Fruit fly (Drosophila melanogaster): ENCODE data around the gene Uros2.

The Uros2 gene

DNA sequence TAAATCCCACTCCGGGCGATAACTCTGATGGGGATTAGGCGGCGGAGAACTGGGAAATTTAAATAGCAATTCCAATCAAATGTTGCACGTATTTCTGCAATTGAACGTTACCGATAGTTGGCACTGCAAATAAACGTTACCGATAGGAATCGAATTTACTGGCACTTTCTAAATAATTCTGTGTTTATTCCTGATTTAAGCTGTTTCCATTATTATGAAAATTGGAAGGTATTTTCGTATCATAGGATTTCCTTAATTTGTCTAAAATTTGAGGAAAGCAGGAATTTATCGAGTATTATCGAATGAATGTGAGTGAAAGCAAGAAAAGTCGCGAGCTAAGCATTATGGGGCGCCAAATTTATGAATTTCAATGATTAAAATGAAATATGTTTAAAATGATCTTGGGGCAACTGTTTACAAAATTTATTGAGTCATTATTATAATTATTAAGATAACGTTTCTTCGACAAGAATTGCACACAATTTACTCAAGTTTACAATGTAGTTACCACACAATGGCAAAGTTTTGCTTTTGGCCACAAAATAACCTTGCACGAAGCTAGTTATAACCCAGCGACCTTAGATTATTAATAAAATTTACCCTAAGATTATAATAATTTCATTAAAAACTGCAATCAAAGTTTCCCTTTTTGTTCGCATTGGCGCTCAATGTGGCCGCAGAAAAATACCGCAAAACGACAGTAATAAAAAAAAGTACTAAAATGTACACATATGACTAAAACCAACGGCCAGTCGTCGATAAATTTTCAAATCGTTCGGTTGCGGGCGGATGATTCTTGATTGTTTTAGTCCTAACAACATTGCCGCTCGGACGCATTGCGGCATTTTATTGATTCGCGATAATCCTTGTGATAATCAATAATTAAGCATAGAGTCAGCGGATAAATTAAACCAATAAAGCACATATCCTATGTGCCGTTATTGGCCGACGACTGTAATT lies 15.5 kb downstream of the Uros2 start, which contains the start of gene alpha-Man-IIb (continued):
- TF ChIP-seq CG12299 (tag; optimal IDR thresholded peaks at IDR 0.05) = peak; percentile 52
- no peak for TF ChIP-seq sc (optimal IDR thresholded peaks at IDR 0.05)
- TF ChIP-seq sc (GFP tag; optimal IDR thresholded peaks at IDR 0.05) = no peak
- peak; percentile 15; the same call in 1 of the 3 replicates for TF ChIP-seq row (GFP tag; IDR thresholded peaks at IDR 0.05)
- no peak for TF ChIP-seq Adf1 (GFP tag; IDR thresholded peaks at IDR 0.05)
- TF ChIP-seq gem (tag; optimal IDR thresholded peaks at IDR 0.05) = no peak
- peak; percentile 13 for TF ChIP-seq HHEX (GFP tag; optimal IDR thresholded peaks at IDR 0.05)
- TF ChIP-seq Max (GFP tag; optimal IDR thresholded peaks at IDR 0.05) = peak; percentile 40
- no peak for TF ChIP-seq gro (GFP tag; optimal IDR thresholded peaks at IDR 0.05)
- peak; percentile 83; the same call in 2 of the 3 replicates for TF ChIP-seq knrl (GFP tag; IDR thresholded peaks at IDR 0.05; ENCODE audit: partially characterized antibody)
- peak; percentile 85 for TF ChIP-seq Ets65A (GFP tag)
- no peak for TF ChIP-seq ind (GFP tag; optimal IDR thresholded peaks at IDR 0.05)
- no peak for TF ChIP-seq CG1602 (GFP tag; optimal IDR thresholded peaks at IDR 0.05)
- TF ChIP-seq CTCF (GFP tag; optimal IDR thresholded peaks at IDR 0.05) = peak; percentile 96
- TF ChIP-seq sug (tag; optimal IDR thresholded peaks at IDR 0.05) = peak; percentile 25
- TF ChIP-seq Dip3 (GFP tag; optimal IDR thresholded peaks at IDR 0.05) = no peak
- no peak for TF ChIP-seq grn (GFP tag; optimal IDR thresholded peaks at IDR 0.05)
- TF ChIP-seq Gsc (GFP tag; IDR thresholded peaks at IDR 0.05) = no peak
- 0 out of 2 replicates have a peak, but pooled peaks have one; percentile 13 for TF ChIP-seq ssp (GFP tag; IDR thresholded peaks at IDR 0.05)
- TF ChIP-seq Opbp (GFP tag; IDR thresholded peaks at IDR 0.05; ENCODE audit: partially characterized antibody) = peak; percentile 64; the same call in 2 of the 3 replicates
- TF ChIP-seq dan (GFP tag; IDR thresholded peaks at IDR 0.05) = no peak
- TF ChIP-seq CG10462 (GFP tag; optimal IDR thresholded peaks at IDR 0.05) = no peak
- no peak for TF ChIP-seq CG12219 (GFP tag; optimal IDR thresholded peaks at IDR 0.05)
- TF ChIP-seq CG6683 (GFP tag; optimal IDR thresholded peaks at IDR 0.05) = no peak
- no peak for TF ChIP-seq CG10654 (GFP tag; optimal IDR thresholded peaks at IDR 0.05)
- TF ChIP-seq sqz (GFP tag; optimal IDR thresholded peaks at IDR 0.05) = peak; percentile 49
- no peak for TF ChIP-seq hkb (optimal IDR thresholded peaks at IDR 0.05)
- no peak for TF ChIP-seq hkb (GFP tag; IDR thresholded peaks at IDR 0.05)
- TF ChIP-seq CHES-1-like (GFP tag; optimal IDR thresholded peaks at IDR 0.05) = peak; percentile 19
- TF ChIP-seq Sry-β (GFP tag; optimal IDR thresholded peaks at IDR 0.05) = no peak
- TF ChIP-seq inv (GFP tag; IDR thresholded peaks at IDR 0.05; ENCODE audit: partially characterized antibody) = peak; percentile 58
- TF ChIP-seq CG13424 (tag; optimal IDR thresholded peaks at IDR 0.05) = no peak
- TF ChIP-seq corto (GFP tag; optimal IDR thresholded peaks at IDR 0.05) = no peak
- peak; percentile 88 for TF ChIP-seq Med (GFP tag)
- TF ChIP-seq CG6791 (GFP tag; IDR thresholded peaks at IDR 0.05; ENCODE audit: partially characterized antibody) = peak; percentile 50; the same call in 1 of the 3 replicates
- TF ChIP-seq Dref (GFP tag; IDR thresholded peaks at IDR 0.05) = peak; percentile 62
- no peak for TF ChIP-seq odd (GFP tag; optimal IDR thresholded peaks at IDR 0.05)
- TF ChIP-seq chinmo (GFP tag; IDR thresholded peaks at IDR 0.05; ENCODE audit: partially characterized antibody) = 0 out of 4 replicates have a peak, but pooled peaks have one; percentile 39
- peak; percentile 22 for TF ChIP-seq Camta (GFP tag; optimal IDR thresholded peaks at IDR 0.05)
- no peak for TF ChIP-seq crol (GFP tag; IDR thresholded peaks at IDR 0.05)
- peak; percentile 1 for TF ChIP-seq CG3281 (GFP tag; optimal IDR thresholded peaks at IDR 0.05)
- no peak for TF ChIP-seq jumu (GFP tag; optimal IDR thresholded peaks at IDR 0.05)
- TF ChIP-seq CG11504 (tag; optimal IDR thresholded peaks at IDR 0.05) = no peak
- TF ChIP-seq CG1792 (GFP tag; optimal IDR thresholded peaks at IDR 0.05) = no peak
- TF ChIP-seq CG15269 (tag; optimal IDR thresholded peaks at IDR 0.05) = no peak
- no peak for TF ChIP-seq klu (GFP tag; IDR thresholded peaks at IDR 0.05)
- TF ChIP-seq CG13775 (GFP tag; optimal IDR thresholded peaks at IDR 0.05) = peak; percentile 8
- no peak for TF ChIP-seq ase (GFP tag; IDR thresholded peaks at IDR 0.05)
- TF ChIP-seq CG18476 (GFP tag; optimal IDR thresholded peaks at IDR 0.05) = peak; percentile 4

All from whole organism, embryonic.